2 fruit fly cellular contexts compared by ENCODE assay signal in the genomic region with DNA sequence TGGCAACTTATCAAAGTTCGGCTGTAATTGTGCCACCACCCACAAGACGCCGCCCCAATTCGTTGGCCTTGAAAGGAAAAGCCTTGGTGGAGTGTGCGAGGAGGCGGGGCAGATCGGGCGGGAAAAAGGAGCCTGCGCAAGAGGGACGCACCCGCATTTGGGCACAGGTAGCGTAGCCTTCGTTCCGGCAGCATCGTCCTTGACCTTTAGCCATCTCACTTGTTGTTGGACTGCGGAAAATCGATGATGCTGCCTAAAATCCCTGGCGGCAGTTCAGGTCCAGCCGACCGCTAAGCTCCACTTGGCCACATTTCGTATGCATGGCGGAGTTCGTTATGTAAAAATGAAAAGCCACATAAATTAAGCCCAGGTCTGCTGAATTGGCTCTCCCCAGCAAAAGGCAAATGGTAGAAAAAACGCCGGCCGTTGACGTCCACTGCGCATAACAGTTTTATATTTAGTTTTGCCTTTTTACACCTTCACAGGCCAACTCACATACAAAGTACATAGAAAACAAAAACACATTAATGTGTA.
TF ChIP-seq lines count a peak whose summit lies in the region.

No protein-coding gene starts in this region.

- TF ChIP-seq CTCF in whole organism, embryonic (GFP tag; optimal IDR thresholded peaks at IDR 0.05; lab: Kevin White, UChicago) = no peak

TF ChIP-seq in whole organism, embryonic, 481 proteins besides CTCF, POLR2A, EP300 and RAD21:
- TF ChIP-seq chinmo (GFP tag; IDR thresholded peaks at IDR 0.05; lab: Robert Waterston, UW; ENCODE audit: partially characterized antibody) (0 out of 4 replicates have a peak, but pooled peaks have one; percentile 56), CrebB (tag; optimal IDR thresholded peaks at IDR 0.05; lab: Kevin White, UChicago) (no peak), CG18011 (GFP tag; optimal IDR thresholded peaks at IDR 0.05; lab: Kevin White, UChicago) (no peak), ftz-f1 (GFP tag; optimal IDR thresholded peaks at IDR 0.05; lab: Kevin White, UChicago) (peak; percentile 85), ATbp (GFP tag; optimal IDR thresholded peaks at IDR 0.05; lab: Kevin White, UChicago) (no peak), schlank (tag; optimal IDR thresholded peaks at IDR 0.05; lab: Kevin White, UChicago) (no peak), E2f2 (GFP tag; IDR thresholded peaks at IDR 0.05; lab: Robert Waterston, UW) (no peak), sqz (GFP tag; optimal IDR thresholded peaks at IDR 0.05; lab: Kevin White, UChicago) (peak; percentile 8), CG8388 (GFP tag; optimal IDR thresholded peaks at IDR 0.05; lab: Kevin White, UChicago) (no peak), pum (GFP tag; optimal IDR thresholded peaks at IDR 0.05; lab: Kevin White, UChicago) (no peak), Pdp1 (GFP tag; optimal IDR thresholded peaks at IDR 0.05; lab: Kevin White, UChicago) (peak in 1 of 2 experiments; percentile 24), Adf1 (GFP tag; IDR thresholded peaks at IDR 0.05; lab: Robert Waterston, UW) (0 out of 2 replicates have a peak, but pooled peaks have one; percentile 19), vvl (GFP tag; IDR thresholded peaks at IDR 0.05; lab: Robert Waterston, UW) (peak; percentile 65; the same call in 1 of the 2 replicates), onecut (GFP tag; IDR thresholded peaks at IDR 0.05; lab: Robert Waterston, UW) (peak; percentile 82), Fer2 (tag; optimal IDR thresholded peaks at IDR 0.05; lab: Kevin White, UChicago) (no peak), Sox102F (GFP tag; optimal IDR thresholded peaks at IDR 0.05; lab: Kevin White, UChicago) (no peak), run (tag; optimal IDR thresholded peaks at IDR 0.05; lab: Kevin White, UChicago) (no peak), MBD-R2 (GFP tag; IDR thresholded peaks at IDR 0.05; lab: Robert Waterston, UW) (peak; percentile 20; the same call in 1 of the 2 replicates), Six4 (GFP tag; optimal IDR thresholded peaks at IDR 0.05; lab: Kevin White, UChicago) (no peak), dysf (GFP tag; IDR thresholded peaks at IDR 0.05; lab: Robert Waterston, UW) (no peak), Nf-YA (GFP tag; IDR thresholded peaks at IDR 0.05; lab: Robert Waterston, UW) (0 out of 2 replicates have a peak, but pooled peaks have one; percentile 36), scrt (GFP tag; optimal IDR thresholded peaks at IDR 0.05; lab: Kevin White, UChicago) (peak; percentile 62), Hand (GFP tag; optimal IDR thresholded peaks at IDR 0.05; lab: Kevin White, UChicago) (no peak)
TF ChIP-seq in whole organism, embryonic: peak in this region for 10.

TF ChIP-seq in whole organism, prepupa, 60 proteins besides CTCF, POLR2A, EP300 and RAD21:
- TF ChIP-seq dsx (GFP tag; optimal IDR thresholded peaks at IDR 0.05; lab: Kevin White, UChicago; ENCODE audit: poor library complexity, severe bottlenecking) (no peak), fkh (GFP tag; optimal IDR thresholded peaks at IDR 0.05; lab: Kevin White, UChicago) (peak; percentile 51)
